Fruit fly (Drosophila melanogaster) whole organism, wandering third instar larva: ENCODE data around the gene Cmpk.

Experiments
- CG9705 ChIP-seq: fragments of 200-800 bp; sonication (Bioruptor generic); optimal IDR thresholded peaks from 2 replicates; lab custom pipeline; 2018; ENCODE audit warnings: missing biosample characterization, mild to moderate bottlenecking, missing genetic modification characterization
- Myc ChIP-seq: fragments of >200 bp; optimal IDR thresholded peaks from 2 replicates; lab custom pipeline; 2017
- OdsH ChIP-seq: fragments of 200-800 bp; sonication (Bioruptor generic); optimal IDR thresholded peaks from 2 replicates; lab custom pipeline; 2016; ENCODE audit warnings: missing biosample characterization, mild to moderate bottlenecking, missing genetic modification characterization
- Sp1 ChIP-seq: fragments of 200-800 bp; sonication (Bioruptor generic); optimal IDR thresholded peaks from 3 replicates; lab custom pipeline; 2019; ENCODE audit warnings: missing biosample characterization, mild to moderate bottlenecking, missing genetic modification characterization, moderate library complexity
- lola ChIP-seq: fragments of >200 bp; optimal IDR thresholded peaks from 2 replicates; lab custom pipeline; 2017; ENCODE audit warnings: missing biosample characterization, missing genetic modification characterization
- rgr ChIP-seq: fragments of 200-800 bp; sonication (Bioruptor generic); optimal IDR thresholded peaks from 3 replicates; lab custom pipeline; 2016; ENCODE audit warnings: missing biosample characterization, mild to moderate bottlenecking, missing genetic modification characterization

- TF ChIP-seq Sp1 (GFP tag; lab: Kevin White, UChicago): no peak
- TF ChIP-seq CG9705: no peak
- TF ChIP-seq OdsH: no peak
- no peak for TF ChIP-seq Myc (lab: Kevin White, UChicago)
- TF ChIP-seq rgr (GFP tag; lab: Kevin White, UChicago): no peak
- TF ChIP-seq lola (GFP tag; lab: Kevin White, UChicago): no peak
These were observed 47.9 kb downstream of the Cmpk start for dm6 chr3R:26007298-26007697.
